Worm (Caenorhabditis elegans): ENCODE data around the gene dph-7.

Gene dph-7

DNA sequence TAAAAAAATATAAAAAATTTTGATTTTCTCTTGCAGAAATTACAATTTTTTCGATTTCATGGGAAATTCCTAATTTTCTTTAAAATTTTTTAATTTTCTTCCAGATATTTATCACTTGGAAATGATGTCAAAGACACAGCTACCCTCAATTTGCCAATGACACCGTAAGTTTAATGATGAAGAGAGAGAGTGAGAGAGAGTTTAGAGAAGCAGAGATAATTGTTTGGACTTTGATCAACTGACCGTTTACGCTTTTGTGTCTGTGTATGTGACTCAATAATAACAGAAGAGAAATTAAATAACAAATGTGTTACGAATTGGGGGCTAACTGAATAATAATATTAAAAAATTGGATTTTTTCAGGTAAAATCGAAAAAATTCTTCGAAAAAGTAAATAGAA is 4.4 kb upstream of the dph-7 start:
- TF ChIP-seq C04F5.9 (tag; optimal IDR thresholded peaks at IDR 0.05) (no peak), snpc-4 (tag; optimal IDR thresholded peaks at IDR 0.05) (peak; percentile 1), efl-1 (optimal IDR thresholded peaks at IDR 0.05) (peak in 1 of 2 experiments; percentile 11), efl-1 (GFP tag; optimal IDR thresholded peaks at IDR 0.05 in 1 of 2) (peak; percentile 45 to 95), isw-1 (GFP tag; IDR thresholded peaks at IDR 0.05) (no peak), jun-1 (tag; optimal IDR thresholded peaks at IDR 0.05) (peak; percentile 8), hpl-2 (GFP tag; optimal IDR thresholded peaks at IDR 0.05) (no peak), nhr-71 (tag; optimal IDR thresholded peaks at IDR 0.05) (peak; percentile 35), mep-1 (tag; optimal IDR thresholded peaks at IDR 0.05) (peak; percentile 31), lsy-2 (tag; optimal IDR thresholded peaks at IDR 0.05) (peak in 1 of 2 experiments; percentile 23), nhr-20 (tag; optimal IDR thresholded peaks at IDR 0.05) (peak; percentile 13), nhr-19 (GFP tag; conservative IDR thresholded peaks at IDR 0.05) (0 out of 2 replicates have a peak, but pooled peaks have one; percentile 2), lin-35 (GFP tag; optimal IDR thresholded peaks at IDR 0.05) (peak; percentile 33 to 54), xbp-1 (tag; optimal IDR thresholded peaks at IDR 0.05) (no peak), dpl-1 (GFP tag; optimal IDR thresholded peaks at IDR 0.05) (peak; percentile 12 to 40 (median 27)), snu-23 (GFP tag; optimal IDR thresholded peaks at IDR 0.05) (peak; percentile 57)

- TF ChIP-seq blmp-1 (tag; optimal IDR thresholded peaks at IDR 0.05): peak; percentile 23
- peak; percentile 1 for TF ChIP-seq nhr-85 (tag)
- TF ChIP-seq lin-15B (tag; optimal IDR thresholded peaks at IDR 0.05): peak; percentile 56
- TF ChIP-seq lsy-2 (tag; optimal IDR thresholded peaks at IDR 0.05): peak in 1 of 2 experiments; percentile 64
- TF ChIP-seq lin-13 (GFP tag; optimal IDR thresholded peaks at IDR 0.05): peak; percentile 7
- peak in 1 of 3 experiments; percentile 10 for TF ChIP-seq ceh-82 (tag; optimal IDR thresholded peaks at IDR 0.05)
- TF ChIP-seq lin-35 (GFP tag; optimal IDR thresholded peaks at IDR 0.05): peak; percentile 50 to 69
- TF ChIP-seq efl-1 (optimal IDR thresholded peaks at IDR 0.05): peak; percentile 51 to 75
- TF ChIP-seq efl-1 (GFP tag; optimal IDR thresholded peaks at IDR 0.05 in 1 of 2): peak; percentile 18 to 58
- no peak for TF ChIP-seq ceh-90 (tag; optimal IDR thresholded peaks at IDR 0.05)
- TF ChIP-seq nhr-71 (tag; optimal IDR thresholded peaks at IDR 0.05): no peak
- no peak for TF ChIP-seq mdl-1 (tag; optimal IDR thresholded peaks at IDR 0.05)
- peak; percentile 6 for TF ChIP-seq nhr-20 (tag; optimal IDR thresholded peaks at IDR 0.05)
- peak; percentile 2 for TF ChIP-seq snpc-4 (tag; optimal IDR thresholded peaks at IDR 0.05)
- peak; percentile 45 for TF ChIP-seq mep-1 (tag; optimal IDR thresholded peaks at IDR 0.05)
- peak; percentile 42 to 74 (median 51) for TF ChIP-seq dpl-1 (GFP tag; optimal IDR thresholded peaks at IDR 0.05)
- peak; percentile 30 for TF ChIP-seq snu-23 (GFP tag; optimal IDR thresholded peaks at IDR 0.05)
- peak; percentile 26 for TF ChIP-seq F16B12.6 (tag; optimal IDR thresholded peaks at IDR 0.05)
- no peak for TF ChIP-seq xbp-1 (tag; optimal IDR thresholded peaks at IDR 0.05)
- TF ChIP-seq nhr-47 (tag; optimal IDR thresholded peaks at IDR 0.05): peak; percentile 28
Measured at ce11 chrIII:13313788-13314187, 1.1 kb upstream of the dph-7 start, which contains the start of gene Y43F4B.10. Gene Y43F4B.10 (plus strand): TSS chrIII:13314068.

DNA sequence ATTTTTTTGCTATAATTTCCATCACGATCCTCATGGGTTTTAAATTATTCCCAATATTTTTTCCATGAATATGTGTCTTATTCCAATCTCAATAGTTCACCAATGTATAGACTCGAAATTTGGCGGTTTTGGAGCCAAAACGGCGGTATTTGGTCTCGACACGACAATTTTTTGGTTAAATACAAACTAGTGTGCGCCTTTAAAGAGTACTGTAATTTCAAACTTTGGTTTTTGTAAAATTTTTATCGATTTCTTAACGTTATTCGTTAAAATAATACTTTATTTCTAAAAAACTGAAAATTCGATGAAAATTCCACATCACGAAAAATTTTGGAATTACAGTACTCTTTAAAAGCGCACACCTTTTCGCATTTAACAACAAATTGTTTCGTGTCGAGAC is 287 bp upstream of the dph-7 start:
- no peak for TF ChIP-seq jun-1 (tag; optimal IDR thresholded peaks at IDR 0.05)
- no peak for TF ChIP-seq hlh-4 (tag; optimal IDR thresholded peaks at IDR 0.05)
- no peak for TF ChIP-seq ztf-4 (tag; optimal IDR thresholded peaks at IDR 0.05)
- no peak for TF ChIP-seq lin-13 (GFP tag; optimal IDR thresholded peaks at IDR 0.05)
- no peak for TF ChIP-seq vab-15 (tag; optimal IDR thresholded peaks at IDR 0.05)
- TF ChIP-seq ceh-63 (GFP tag; optimal IDR thresholded peaks at IDR 0.05): no peak
- TF ChIP-seq lsy-2 (tag; optimal IDR thresholded peaks at IDR 0.05): no peak
- TF ChIP-seq skn-1 (tag; optimal IDR thresholded peaks at IDR 0.05): no peak

- peak in 2 of 3 experiments; percentile 8 to 57 for TF ChIP-seq dpl-1 (GFP tag; optimal IDR thresholded peaks at IDR 0.05)
- TF ChIP-seq lin-35 (GFP tag; optimal IDR thresholded peaks at IDR 0.05): peak; percentile 17 to 48
- peak; percentile 61 to 88 for TF ChIP-seq efl-1 (optimal IDR thresholded peaks at IDR 0.05)
- TF ChIP-seq efl-1 (GFP tag; optimal IDR thresholded peaks at IDR 0.05 in 1 of 2): peak; percentile 34 to 66
- TF ChIP-seq nhr-20 (tag; optimal IDR thresholded peaks at IDR 0.05): no peak
- no peak for TF ChIP-seq tlp-1 (tag; optimal IDR thresholded peaks at IDR 0.05)
- TF ChIP-seq C16A3.4 (tag; optimal IDR thresholded peaks at IDR 0.05): no peak
Measured at ce11 chrIII:13316935-13317334, 2.0 kb downstream of the dph-7 start.

- TF ChIP-seq lin-13 (GFP tag; optimal IDR thresholded peaks at IDR 0.05) (no peak), ceh-88 (GFP tag; IDR thresholded peaks at IDR 0.05) (no peak), aha-1 (tag; optimal IDR thresholded peaks at IDR 0.05) (no peak), efl-1 (optimal IDR thresholded peaks at IDR 0.05) (no peak), efl-1 (GFP tag; optimal IDR thresholded peaks at IDR 0.05 in 1 of 2) (peak; percentile 37 to 58), efl-3 (GFP tag; optimal IDR thresholded peaks at IDR 0.05) (no peak)
Measured at ce11 chrIII:13317383-13317911, 2.5 kb downstream of the dph-7 start.

Data from whole organism, L1 larva.